Worm (Caenorhabditis elegans) whole organism, L4 larva: Measurements from ENCODE around the gene mrps-5.

ENCODE experiments used
- D1046.2 ChIP-seq: fragments of 200-800 bp; sonication (Bioruptor generic); IDR thresholded peaks from 2 replicates; pipeline ENCODE4 v1.3.6; 2022; ENCODE audit warnings: missing genetic modification characterization, missing compliant biosample characterization
- F10B5.3 ChIP-seq: sonication (generic microtip); optimal IDR thresholded peaks from 2 replicates; lab custom pipeline; 2016; ENCODE audit warnings: mild to moderate bottlenecking, missing genetic modification characterization, missing compliant biosample characterization
- R02D3.7 ChIP-seq: fragments of 150-350 bp; sonication (generic microtip); optimal IDR thresholded peaks from 3 replicates; lab custom pipeline; 2014; ENCODE audit warnings: missing biosample characterization, missing genetic modification characterization
- Y105C5A.15 ChIP-seq: fragments of 200-800 bp; sonication (Bioruptor generic); IDR thresholded peaks from 2 replicates; pipeline ENCODE4 v1.3.6; 2022; ENCODE audit warnings: missing genetic modification characterization, missing compliant biosample characterization
- Y5F2A.4 ChIP-seq: fragments of 200-800 bp; sonication (Bioruptor generic); optimal IDR thresholded peaks from 2 replicates; lab custom pipeline; 2018; ENCODE audit warnings: mild to moderate bottlenecking, missing genetic modification characterization, missing compliant biosample characterization
- ZK337.2 ChIP-seq: fragments of 200-800 bp; sonication (Bioruptor generic); IDR thresholded peaks from 2 replicates; pipeline ENCODE4 v1.3.6; 2022; ENCODE audit warnings: missing genetic modification reagents, missing genetic modification characterization, missing compliant biosample characterization
- ZK546.5 ChIP-seq, 2 experiments: sonication (generic microtip); optimal IDR thresholded peaks; 2 replicates each; lab custom pipeline; 2017; ENCODE audit warnings: missing biosample characterization in 2 of 2, missing genetic modification characterization in 2 of 2
- aha-1 ChIP-seq: fragments of 150-350 bp; peaks from one replicate; lab custom pipeline; 2014; ENCODE audit warnings: missing biosample characterization, missing genetic modification characterization
- ama-1 ChIP-seq: fragments of 150-350 bp; optimal IDR thresholded peaks from 2 replicates; lab custom pipeline; 2014; ENCODE audit warnings: inconsistent platforms, mixed read lengths
- arid-1 ChIP-seq: fragments of 200-800 bp; sonication (Bioruptor generic); conservative IDR thresholded peaks from 2 replicates; pipeline ENCODE4 v1.3.6; 2022; ENCODE audit warnings: missing genetic modification reagents, missing genetic modification characterization, missing compliant biosample characterization
- attf-4 ChIP-seq: sonication (generic microtip); optimal IDR thresholded peaks from 3 replicates; lab custom pipeline; 2017; ENCODE audit warnings: missing biosample characterization, missing genetic modification characterization
- ceh-20 ChIP-seq: fragments of 200-800 bp; sonication (Bioruptor generic); IDR thresholded peaks from 2 replicates; pipeline ENCODE4 v1.3.6; 2022; ENCODE audit warnings: missing genetic modification reagents, missing genetic modification characterization, missing compliant biosample characterization
- ceh-44 ChIP-seq: fragments of 200-800 bp; sonication (Bioruptor generic); IDR thresholded peaks from 2 replicates; pipeline ENCODE4 v1.3.6; 2022; ENCODE audit warnings: missing genetic modification reagents, missing genetic modification characterization, missing compliant biosample characterization
- ceh-62 ChIP-seq: sonication (generic microtip); optimal IDR thresholded peaks from 2 replicates; lab custom pipeline; 2017; ENCODE audit warnings: missing biosample characterization, missing genetic modification characterization
- ctbp-1 ChIP-seq: fragments of 200-800 bp; sonication (Bioruptor generic); IDR thresholded peaks from 2 replicates; pipeline ENCODE4 v1.3.6; 2022; ENCODE audit warnings: missing genetic modification reagents, missing genetic modification characterization, missing compliant biosample characterization
- dpl-1 ChIP-seq: fragments of 150-350 bp; optimal IDR thresholded peaks from 2 replicates; lab custom pipeline; 2014; ENCODE audit warnings: missing biosample characterization, missing genetic modification reagents, missing genetic modification characterization
- dve-1 ChIP-seq: sonication (generic microtip); optimal IDR thresholded peaks from 2 replicates; lab custom pipeline; 2017; ENCODE audit warnings: antibody characterized with exemption, mild to moderate bottlenecking, missing genetic modification characterization, missing compliant biosample characterization; ENCODE audit not compliant: insufficient read depth
- egl-27 ChIP-seq: sonication (generic microtip); optimal IDR thresholded peaks from 3 replicates; lab custom pipeline; 2017; ENCODE audit warnings: missing biosample characterization, missing genetic modification reagents, missing genetic modification characterization
- fkh-10 ChIP-seq: fragments of 150-350 bp; optimal IDR thresholded peaks from 2 replicates; lab custom pipeline; 2014; ENCODE audit warnings: missing biosample characterization, missing genetic modification reagents, missing genetic modification characterization
- fos-1 ChIP-seq: fragments of 150-350 bp; optimal IDR thresholded peaks from 2 replicates; lab custom pipeline; 2014; ENCODE audit warnings: missing biosample characterization, missing genetic modification characterization
- hlh-30 ChIP-seq: sonication (generic microtip); optimal IDR thresholded peaks from 2 replicates; lab custom pipeline; 2017; ENCODE audit warnings: antibody characterized with exemption, mild to moderate bottlenecking, missing genetic modification characterization, missing compliant biosample characterization; ENCODE audit not compliant: insufficient read depth
- jun-1 ChIP-seq: fragments of 150-350 bp; optimal IDR thresholded peaks from 2 replicates; lab custom pipeline; 2014; ENCODE audit warnings: missing biosample characterization, missing genetic modification reagents, missing genetic modification characterization
- lim-7 ChIP-seq: fragments of 200-800 bp; sonication (Bioruptor generic); IDR thresholded peaks from 2 replicates; pipeline ENCODE4 v1.3.6; 2022; ENCODE audit warnings: missing genetic modification characterization, missing compliant biosample characterization
- lin-1 ChIP-seq: fragments of 200-800 bp; sonication (Bioruptor generic); IDR thresholded peaks from 2 replicates; pipeline ENCODE4 v1.3.6; 2022; ENCODE audit warnings: missing genetic modification reagents, missing genetic modification characterization, missing compliant biosample characterization
- lin-29 ChIP-seq: fragments of 200-800 bp; sonication (Bioruptor generic); IDR thresholded peaks from 2 replicates; pipeline ENCODE4 v1.3.6; 2022; ENCODE audit warnings: missing genetic modification reagents, missing genetic modification characterization, missing compliant biosample characterization
- lir-3 ChIP-seq: sonication (generic microtip); optimal IDR thresholded peaks from 2 replicates; lab custom pipeline; 2016; ENCODE audit warnings: mild to moderate bottlenecking, missing genetic modification characterization, missing compliant biosample characterization
- lsy-2 ChIP-seq, 2 experiments: fragments of 150-350 bp in 1 of 2; sonication (generic microtip) in 1 of 2; optimal IDR thresholded peaks; 2 replicates each; lab custom pipeline; 2014 to 2017; ENCODE audit warnings: missing biosample characterization in 2 of 2, missing genetic modification characterization in 2 of 2
- madf-9 ChIP-seq: fragments of 200-800 bp; sonication (Bioruptor generic); conservative IDR thresholded peaks from 2 replicates; pipeline ENCODE4 v1.3.6; 2022; ENCODE audit warnings: missing genetic modification reagents, missing genetic modification characterization, missing compliant biosample characterization
- mdt-29 ChIP-seq: fragments of 200-800 bp; sonication (Bioruptor generic); IDR thresholded peaks from 2 replicates; pipeline ENCODE4 v1.3.6; 2022; ENCODE audit warnings: missing genetic modification reagents, missing genetic modification characterization, missing compliant biosample characterization
- mep-1 ChIP-seq: fragments of 150-350 bp; sonication (generic microtip); optimal IDR thresholded peaks from 3 replicates; lab custom pipeline; 2014; ENCODE audit warnings: missing biosample characterization, missing genetic modification characterization
- mxl-3 ChIP-seq: fragments of 200-800 bp; sonication (Bioruptor generic); optimal IDR thresholded peaks from 2 replicates; lab custom pipeline; 2018; ENCODE audit warnings: mild to moderate bottlenecking, missing genetic modification characterization, missing compliant biosample characterization
- nhr-10 ChIP-seq: fragments of 150-350 bp; optimal IDR thresholded peaks from 2 replicates; lab custom pipeline; 2014; ENCODE audit warnings: missing biosample characterization, missing genetic modification characterization
- nhr-102 ChIP-seq: sonication (generic microtip); optimal IDR thresholded peaks from 2 replicates; lab custom pipeline; 2016; ENCODE audit warnings: mild to moderate bottlenecking, missing genetic modification characterization, moderate library complexity, missing compliant biosample characterization
- nhr-11 ChIP-seq: fragments of 150-350 bp; optimal IDR thresholded peaks from 2 replicates; lab custom pipeline; 2014; ENCODE audit warnings: missing biosample characterization, missing genetic modification characterization
- nhr-111 ChIP-seq: fragments of 200-800 bp; sonication (Bioruptor generic); optimal IDR thresholded peaks from 2 replicates; lab custom pipeline; 2018; ENCODE audit warnings: mild to moderate bottlenecking, missing genetic modification characterization, missing compliant biosample characterization
- nhr-237 ChIP-seq: sonication (generic microtip); optimal IDR thresholded peaks from 2 replicates; lab custom pipeline; 2017; ENCODE audit warnings: missing biosample characterization, missing genetic modification characterization
- nhr-48 ChIP-seq: sonication (generic microtip); optimal IDR thresholded peaks from 2 replicates; lab custom pipeline; 2016; ENCODE audit warnings: mild to moderate bottlenecking, missing genetic modification characterization, missing compliant biosample characterization
- nhr-76 ChIP-seq: fragments of 150-350 bp; optimal IDR thresholded peaks from 2 replicates; lab custom pipeline; 2014; ENCODE audit warnings: missing biosample characterization, missing genetic modification characterization
- saeg-2 ChIP-seq: fragments of 200-800 bp; sonication (Bioruptor generic); IDR thresholded peaks from 2 replicates; pipeline ENCODE4 v1.3.6; 2022; ENCODE audit warnings: missing genetic modification reagents, missing genetic modification characterization, missing compliant biosample characterization
- sdz-12 ChIP-seq: fragments of 200-800 bp; sonication (Bioruptor generic); optimal IDR thresholded peaks from 2 replicates; lab custom pipeline; 2018; ENCODE audit warnings: mild to moderate bottlenecking, missing genetic modification characterization, missing compliant biosample characterization
- set-16 ChIP-seq: fragments of 200-800 bp; sonication (Bioruptor generic); IDR thresholded peaks from 2 replicates; pipeline ENCODE4 v1.3.6; 2022; ENCODE audit warnings: missing genetic modification reagents, missing genetic modification characterization, missing compliant biosample characterization
- snpc-4 ChIP-seq: fragments of 150-350 bp; optimal IDR thresholded peaks from 2 replicates; lab custom pipeline; 2014; ENCODE audit warnings: missing biosample characterization, missing genetic modification characterization
- spr-3 ChIP-seq: fragments of 200-800 bp; sonication (Bioruptor generic); optimal IDR thresholded peaks from 2 replicates; lab custom pipeline; 2018; ENCODE audit warnings: mild to moderate bottlenecking, missing genetic modification characterization, missing compliant biosample characterization
- tra-1 ChIP-seq: fragments of 200-800 bp; sonication (Bioruptor generic); IDR thresholded peaks from 2 replicates; pipeline ENCODE4 v1.3.6; 2022; ENCODE audit warnings: missing genetic modification reagents, missing genetic modification characterization, missing compliant biosample characterization
- unc-130 ChIP-seq: sonication (generic microtip); optimal IDR thresholded peaks from 2 replicates; lab custom pipeline; 2016; ENCODE audit warnings: missing genetic modification reagents, missing genetic modification characterization, missing compliant biosample characterization
- unc-62 ChIP-seq, 3 experiments: fragments of 150-350 bp in 1 of 3; sonication (generic microtip); optimal IDR thresholded peaks in 2 of 3; peaks in 1 of 3; 1 replicate in 1 of 3; 2 replicates in 2 of 3; lab custom pipeline; 2014 to 2017; ENCODE audit warnings: missing biosample characterization in 3 of 3, missing genetic modification characterization in 3 of 3, missing genetic modification reagents in 3 of 3, missing genotype in 1 of 3
- zag-1 ChIP-seq: fragments of 150-350 bp; optimal IDR thresholded peaks from 2 replicates; lab custom pipeline; 2014; ENCODE audit warnings: missing biosample characterization, missing genetic modification characterization
- zfp-2 ChIP-seq: sonication (generic microtip); optimal IDR thresholded peaks from 2 replicates; lab custom pipeline; 2016; ENCODE audit warnings: mild to moderate bottlenecking, missing genetic modification characterization, missing compliant biosample characterization
- zip-11 ChIP-seq: fragments of 200-800 bp; sonication (Bioruptor generic); IDR thresholded peaks from 2 replicates; pipeline ENCODE4 v1.3.6; 2022; ENCODE audit warnings: missing genetic modification characterization, missing compliant biosample characterization
- zip-2 ChIP-seq: fragments of 150-350 bp; optimal IDR thresholded peaks from 2 replicates; lab custom pipeline; 2014; ENCODE audit warnings: missing biosample characterization, missing genetic modification characterization
- ztf-7 ChIP-seq: fragments of 150-350 bp; optimal IDR thresholded peaks from 2 replicates; lab custom pipeline; 2014; ENCODE audit warnings: missing biosample characterization, missing genetic modification characterization

Gene mrps-5

ce11 chrV:12551638-12552478 is 11.4 kb upstream of the mrps-5 start (continued):
- TF ChIP-seq unc-62 (GFP tag; optimal IDR thresholded peaks at IDR 0.05 in 1 of 2; lab: Kevin White, UChicago), result peak in 1 of 2 experiments; percentile 97
- TF ChIP-seq unc-62 (tag; optimal IDR thresholded peaks at IDR 0.05; lab: Kevin White, UChicago), result no peak
- no peak for TF ChIP-seq lir-3 (tag; lab: Kevin White, UChicago)
- TF ChIP-seq lsy-2 (tag; optimal IDR thresholded peaks at IDR 0.05; lab: Kevin White, UChicago), result peak; percentile 6 to 35
- TF ChIP-seq dve-1 (tag; lab: Kevin White, UChicago), result no peak
- no peak for TF ChIP-seq spr-3
- no peak for TF ChIP-seq mxl-3
- no peak for TF ChIP-seq lin-29 (GFP tag; lab: Robert Waterston, UW)
- TF ChIP-seq zip-11 (GFP tag; lab: Robert Waterston, UW), result no peak
- no peak for TF ChIP-seq ztf-7 (tag; lab: Kevin White, UChicago)
- no peak for TF ChIP-seq F10B5.3 (tag; lab: Kevin White, UChicago)
- no peak for TF ChIP-seq mdt-29 (GFP tag; lab: Robert Waterston, UW)
- TF ChIP-seq nhr-111 (GFP tag; lab: Kevin White, UChicago), result no peak
- peak; percentile 95 for TF ChIP-seq aha-1 (tag; lab: Kevin White, UChicago)
- TF ChIP-seq mep-1 (tag; lab: Kevin White, UChicago), result peak; percentile 28
- TF ChIP-seq saeg-2 (GFP tag; lab: Robert Waterston, UW), result no peak
- no peak for TF ChIP-seq ceh-44 (GFP tag; lab: Robert Waterston, UW)
- TF ChIP-seq ama-1 (lab: Kevin White, UChicago), result peak; percentile 46
- 0 out of 2 replicates have a peak, but pooled peaks have one; percentile 39 for TF ChIP-seq tra-1 (GFP tag; lab: Robert Waterston, UW)
- no peak for TF ChIP-seq zfp-2 (tag; lab: Kevin White, UChicago)
- TF ChIP-seq attf-4 (tag; lab: Kevin White, UChicago), result no peak
- no peak for TF ChIP-seq madf-9
- TF ChIP-seq fos-1, result no peak
- TF ChIP-seq nhr-102 (tag; lab: Kevin White, UChicago), result no peak
- TF ChIP-seq zip-2, result no peak
- TF ChIP-seq nhr-11 (tag; lab: Kevin White, UChicago), result no peak
- peak; percentile 12 for TF ChIP-seq nhr-48 (tag; lab: Kevin White, UChicago)
- no peak for TF ChIP-seq set-16 (GFP tag; lab: Robert Waterston, UW)
- no peak for TF ChIP-seq Y105C5A.15 (GFP tag; lab: Robert Waterston, UW)
- no peak for TF ChIP-seq unc-130 (GFP tag; lab: Kevin White, UChicago)
- TF ChIP-seq nhr-10 (tag; lab: Kevin White, UChicago), result no peak
- no peak for TF ChIP-seq Y5F2A.4
- TF ChIP-seq R02D3.7 (tag; lab: Kevin White, UChicago), result no peak
- no peak for TF ChIP-seq lim-7 (GFP tag; lab: Robert Waterston, UW)
- TF ChIP-seq jun-1 (tag; lab: Kevin White, UChicago), result no peak
- TF ChIP-seq dpl-1, result no peak
- TF ChIP-seq ZK337.2 (GFP tag; lab: Robert Waterston, UW), result no peak
- TF ChIP-seq zag-1 (tag; lab: Kevin White, UChicago), result no peak
- no peak for TF ChIP-seq egl-27 (tag; lab: Kevin White, UChicago)
- TF ChIP-seq snpc-4 (tag; lab: Kevin White, UChicago), result no peak
- no peak for TF ChIP-seq nhr-76 (tag; lab: Kevin White, UChicago)
- no peak for TF ChIP-seq ceh-62 (tag; lab: Kevin White, UChicago)
- TF ChIP-seq hlh-30 (tag; lab: Kevin White, UChicago), result peak; percentile 6
- TF ChIP-seq fkh-10 (GFP tag; lab: Kevin White, UChicago), result no peak
- no peak for TF ChIP-seq D1046.2
- TF ChIP-seq ZK546.5 (tag; optimal IDR thresholded peaks at IDR 0.05; lab: Kevin White, UChicago), result no peak
- TF ChIP-seq nhr-237, result no peak
- no peak for TF ChIP-seq ctbp-1
- no peak for TF ChIP-seq ceh-20 (GFP tag; lab: Robert Waterston, UW)
- TF ChIP-seq lin-1 (GFP tag; lab: Robert Waterston, UW), result no peak
- no peak for TF ChIP-seq sdz-12 (GFP tag; lab: Kevin White, UChicago)
- TF ChIP-seq arid-1 (GFP tag; lab: Robert Waterston, UW), result no peak
